Fruit fly (Drosophila melanogaster): ENCODE results near the gene not.

The not gene

dm6 chr3L:18640584-18641527 is 18.9 kb upstream of the not start (continued):
- TF ChIP-seq net (GFP tag; optimal IDR thresholded peaks at IDR 0.05) (peak; percentile 87), CG9139 (GFP tag; optimal IDR thresholded peaks at IDR 0.05) (peak; percentile 56), CG3919 (GFP tag; optimal IDR thresholded peaks at IDR 0.05) (peak; percentile 98), Gug (GFP tag; IDR thresholded peaks at IDR 0.05) (peak; percentile 98), svp (GFP tag) (peak; percentile 92), topi (GFP tag; optimal IDR thresholded peaks at IDR 0.05) (peak; percentile 92), esn (GFP tag; optimal IDR thresholded peaks at IDR 0.05) (peak; percentile 88), CG11294 (GFP tag; IDR thresholded peaks at IDR 0.05) (peak; percentile 97), CG3032 (tag; optimal IDR thresholded peaks at IDR 0.05) (peak; percentile 75), CG10631 (GFP tag; optimal IDR thresholded peaks at IDR 0.05) (peak; percentile 84), CG6276 (GFP tag; optimal IDR thresholded peaks at IDR 0.05) (peak; percentile 90)

dm6 chr3L:18638487-18638886 is 16.6 kb upstream of the not start:
- TF ChIP-seq CG34406 (GFP tag; optimal IDR thresholded peaks at IDR 0.05) (peak; percentile 4), spab (GFP tag; optimal IDR thresholded peaks at IDR 0.05) (no peak), CG1621 (tag; optimal IDR thresholded peaks at IDR 0.05) (no peak), fd59A (GFP tag; optimal IDR thresholded peaks at IDR 0.05) (no peak), Eip75B (GFP tag; optimal IDR thresholded peaks at IDR 0.05) (no peak), Met (GFP tag; optimal IDR thresholded peaks at IDR 0.05) (peak; percentile 17), achi (GFP tag; optimal IDR thresholded peaks at IDR 0.05) (peak; percentile 30), salr (GFP tag; optimal IDR thresholded peaks at IDR 0.05) (peak in 1 of 2 experiments; percentile 11), Smox (GFP tag; optimal IDR thresholded peaks at IDR 0.05) (no peak), CG7368 (GFP tag; optimal IDR thresholded peaks at IDR 0.05) (no peak), CG10631 (GFP tag; optimal IDR thresholded peaks at IDR 0.05) (peak; percentile 2), esn (GFP tag; optimal IDR thresholded peaks at IDR 0.05) (peak; percentile 13), CG4318 (GFP tag; optimal IDR thresholded peaks at IDR 0.05) (no peak), CG8119 (GFP tag; IDR thresholded peaks at IDR 0.05) (no peak), CG15336 (GFP tag; IDR thresholded peaks at IDR 0.05) (peak; percentile 27; the same call in 1 of the 2 replicates), eg (GFP tag; IDR thresholded peaks at IDR 0.05) (no peak; the same call in 1 of the 3 replicates), Eip93F (GFP tag; optimal IDR thresholded peaks at IDR 0.05) (no peak), pdm3 (GFP tag; optimal IDR thresholded peaks at IDR 0.05) (no peak), Sox102F (GFP tag; optimal IDR thresholded peaks at IDR 0.05) (no peak), Sox14 (GFP tag; optimal IDR thresholded peaks at IDR 0.05) (no peak), CG6276 (GFP tag; optimal IDR thresholded peaks at IDR 0.05) (peak; percentile 10), CG8319 (GFP tag; optimal IDR thresholded peaks at IDR 0.05) (no peak), CG16779 (tag; optimal IDR thresholded peaks at IDR 0.05) (no peak), Ets21C (GFP tag; optimal IDR thresholded peaks at IDR 0.05) (no peak), CG6854 (GFP tag; optimal IDR thresholded peaks at IDR 0.05) (no peak), CG6808 (GFP tag; optimal IDR thresholded peaks at IDR 0.05) (no peak), svp (GFP tag) (peak; percentile 19), fkh (GFP tag; optimal IDR thresholded peaks at IDR 0.05) (no peak), CG31627 (GFP tag; optimal IDR thresholded peaks at IDR 0.05) (no peak), Hr4 (GFP tag; optimal IDR thresholded peaks at IDR 0.05) (peak; percentile 42), net (GFP tag; optimal IDR thresholded peaks at IDR 0.05) (no peak), CG3032 (tag; optimal IDR thresholded peaks at IDR 0.05) (no peak), Sox15 (GFP tag; optimal IDR thresholded peaks at IDR 0.05) (no peak), CG3919 (GFP tag; optimal IDR thresholded peaks at IDR 0.05) (no peak), OdsH (GFP tag; optimal IDR thresholded peaks at IDR 0.05) (no peak), cyc (GFP tag; optimal IDR thresholded peaks at IDR 0.05) (no peak), Hr38 (GFP tag; optimal IDR thresholded peaks at IDR 0.05) (no peak), vri (GFP tag; optimal IDR thresholded peaks at IDR 0.05) (no peak), topi (GFP tag; optimal IDR thresholded peaks at IDR 0.05) (no peak), Lpt (GFP tag; optimal IDR thresholded peaks at IDR 0.05) (no peak), CG11902 (GFP tag; optimal IDR thresholded peaks at IDR 0.05) (no peak), Ets96B (tag; optimal IDR thresholded peaks at IDR 0.05) (no peak), dac (GFP tag; optimal IDR thresholded peaks at IDR 0.05) (no peak), Eip78C (GFP tag) (peak; percentile 77), CG32006 (GFP tag; optimal IDR thresholded peaks at IDR 0.05) (peak; percentile 60)

Data from whole organism, prepupa.